Worm (Caenorhabditis elegans) whole organism, late embryonic: Measurements from ENCODE around the gene T20D4.19.

ENCODE experiments used
- ama-1 ChIP-seq: fragments of 150-350 bp; optimal IDR thresholded peaks from 2 replicates; lab custom pipeline; 2014
- ceh-14 ChIP-seq: sonication (generic microtip); optimal IDR thresholded peaks from 2 replicates; lab custom pipeline; 2016; ENCODE audit warnings: missing genotype, missing genetic modification characterization, missing compliant biosample characterization
- ceh-18 ChIP-seq: sonication (generic microtip); optimal IDR thresholded peaks from 2 replicates; lab custom pipeline; 2016; ENCODE audit warnings: missing genetic modification characterization, missing compliant biosample characterization
- elt-2 ChIP-seq: sonication (generic microtip); optimal IDR thresholded peaks from 2 replicates; lab custom pipeline; 2016; ENCODE audit warnings: missing genetic modification reagents, missing genetic modification characterization, missing compliant biosample characterization
- ets-4 ChIP-seq: sonication (generic microtip); optimal IDR thresholded peaks from 2 replicates; lab custom pipeline; 2016; ENCODE audit warnings: missing genetic modification characterization, missing compliant biosample characterization
- lin-11 ChIP-seq: fragments of 200-800 bp; sonication (Bioruptor generic); optimal IDR thresholded peaks from 2 replicates; lab custom pipeline; 2018; ENCODE audit warnings: mild to moderate bottlenecking, missing genetic modification characterization, missing compliant biosample characterization
- madf-2 ChIP-seq: sonication (generic microtip); optimal IDR thresholded peaks from 2 replicates; lab custom pipeline; 2017; ENCODE audit warnings: missing genetic modification characterization, missing compliant biosample characterization
- nfya-1 ChIP-seq: sonication (generic microtip); optimal IDR thresholded peaks from 2 replicates; lab custom pipeline; 2017; ENCODE audit warnings: missing genetic modification characterization, mild to moderate bottlenecking, missing compliant biosample characterization, antibody characterized with exemption, moderate library complexity
- odd-2 ChIP-seq: sonication (generic microtip); optimal IDR thresholded peaks from 2 replicates; lab custom pipeline; 2017; ENCODE audit warnings: antibody characterized with exemption, mild to moderate bottlenecking, missing genetic modification characterization, missing compliant biosample characterization
- pha-4 ChIP-seq: fragments of 150-350 bp; optimal IDR thresholded peaks from 2 replicates; lab custom pipeline; 2018; ENCODE audit warnings: missing biosample characterization, missing genetic modification reagents, missing genetic modification characterization
- tbx-2 ChIP-seq: sonication (generic microtip); optimal IDR thresholded peaks from 2 replicates; lab custom pipeline; 2016; ENCODE audit warnings: missing genetic modification characterization, missing compliant biosample characterization

- no peak for TF ChIP-seq madf-2 (tag; lab: Kevin White, UChicago)
- TF ChIP-seq ama-1: no peak
- no peak for TF ChIP-seq lin-11 (tag; lab: Kevin White, UChicago)
- no peak for TF ChIP-seq ets-4
- no peak for TF ChIP-seq ceh-18
- TF ChIP-seq pha-4 (tag; lab: Kevin White, UChicago): no peak
- no peak for TF ChIP-seq nfya-1 (tag; lab: Kevin White, UChicago)
- TF ChIP-seq odd-2 (tag; lab: Kevin White, UChicago): no peak
- TF ChIP-seq tbx-2: no peak
- no peak for TF ChIP-seq elt-2 (tag; lab: Kevin White, UChicago)
- TF ChIP-seq ceh-14 (tag; lab: Kevin White, UChicago): no peak
Measured at ce11 chrV:3413010-3413409, 18.4 kb downstream of the T20D4.19 start, which contains the start of gene txt-11.
